Worm (Caenorhabditis elegans): Measurements from ENCODE around the gene pph-4.2.

The pph-4.2 gene

DNA sequence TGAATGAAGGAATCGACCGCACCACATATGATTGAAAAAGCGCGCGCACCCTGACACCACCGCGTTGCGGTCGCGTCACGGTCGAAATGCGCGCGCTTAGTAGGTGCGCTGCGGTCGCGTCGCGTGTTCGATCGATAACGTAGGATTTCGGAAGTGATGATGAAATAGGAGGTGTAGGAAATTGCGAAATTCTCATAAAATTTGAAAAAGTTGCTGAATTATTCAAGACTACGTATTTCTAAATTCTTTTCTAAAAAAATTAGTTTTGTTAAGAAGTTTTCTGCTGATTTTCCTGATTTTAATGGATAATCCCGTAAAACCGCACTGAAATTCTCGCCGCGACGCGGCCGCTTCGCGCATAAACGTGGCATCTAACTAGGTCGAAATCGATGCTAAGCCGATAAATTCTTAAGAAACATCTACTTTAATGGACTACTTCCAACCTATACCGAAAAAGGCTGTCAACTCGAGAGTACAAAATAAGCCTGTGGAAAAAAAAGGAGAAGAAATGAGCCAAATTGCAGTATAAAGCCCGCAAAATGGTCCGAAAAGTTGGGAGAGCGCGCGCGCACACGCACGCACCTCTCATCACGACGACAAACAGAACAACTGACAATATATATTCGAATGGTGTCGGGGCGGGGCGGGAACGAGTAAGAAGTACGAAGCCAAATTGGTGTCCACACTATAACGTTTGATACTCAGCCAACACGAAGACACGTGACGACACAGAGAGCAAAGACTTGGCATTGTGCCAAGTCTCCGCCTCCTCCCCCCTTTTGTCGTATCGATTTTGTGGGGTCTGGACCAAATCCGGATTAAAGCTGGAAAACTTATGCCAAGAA lies 8.4 kb downstream of the pph-4.2 start, which contains the start of gene his-72 (continued):
- TF ChIP-seq ztf-7 (tag; optimal IDR thresholded peaks at IDR 0.05) = no peak
- TF ChIP-seq nhr-77 (tag; optimal IDR thresholded peaks at IDR 0.05) = no peak
- no peak for TF ChIP-seq vab-7 (GFP tag; IDR thresholded peaks at IDR 0.05)
- 0 out of 2 replicates have a peak, but pooled peaks have one; percentile 19 for TF ChIP-seq mdt-29 (GFP tag; IDR thresholded peaks at IDR 0.05)
- no peak for TF ChIP-seq fos-1 (tag; optimal IDR thresholded peaks at IDR 0.05)
- TF ChIP-seq F49E8.2 (tag; optimal IDR thresholded peaks at IDR 0.05; ENCODE audit: borderline replicate concordance) = no peak
- TF ChIP-seq lsy-2 (tag; optimal IDR thresholded peaks at IDR 0.05) = peak in 1 of 2 experiments; percentile 59
- no peak for TF ChIP-seq lim-7 (GFP tag; IDR thresholded peaks at IDR 0.05)
- TF ChIP-seq T26A8.4 (GFP tag; IDR thresholded peaks at IDR 0.05) = peak; percentile 40; the same call in 1 of the 2 replicates
- TF ChIP-seq ces-1 (GFP tag; optimal IDR thresholded peaks at IDR 0.05) = no peak
- TF ChIP-seq hmg-1.1 (GFP tag; IDR thresholded peaks at IDR 0.05) = peak; percentile 46; the same call in 1 of the 2 replicates
- no peak for TF ChIP-seq zfp-2 (tag; optimal IDR thresholded peaks at IDR 0.05)
- no peak for TF ChIP-seq zip-2 (tag; optimal IDR thresholded peaks at IDR 0.05)
- no peak for TF ChIP-seq zfp-3 (GFP tag; conservative IDR thresholded peaks at IDR 0.05)
- no peak for TF ChIP-seq F10B5.3 (tag; optimal IDR thresholded peaks at IDR 0.05)
- TF ChIP-seq tra-1 (GFP tag; IDR thresholded peaks at IDR 0.05) = no peak
- TF ChIP-seq ceh-44 (GFP tag; IDR thresholded peaks at IDR 0.05) = no peak
- TF ChIP-seq Y48G9A.11 (GFP tag; IDR thresholded peaks at IDR 0.05) = no peak

DNA sequence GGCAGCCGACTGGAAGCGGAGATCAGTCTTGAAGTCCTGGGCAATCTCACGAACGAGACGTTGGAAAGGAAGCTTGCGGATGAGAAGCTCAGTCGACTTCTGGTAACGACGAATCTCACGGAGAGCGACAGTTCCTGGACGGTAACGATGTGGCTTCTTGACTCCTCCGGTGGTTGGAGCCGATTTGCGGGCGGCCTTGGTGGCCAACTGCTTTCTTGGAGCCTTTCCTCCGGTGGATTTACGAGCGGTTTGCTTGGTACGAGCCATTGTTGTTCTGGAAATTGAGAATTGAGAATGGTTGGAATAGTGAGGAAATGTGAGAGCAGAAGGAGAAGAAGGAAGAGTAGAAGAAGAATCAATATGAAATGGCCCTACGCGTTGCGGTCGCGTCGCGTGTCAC lies 9.2 kb downstream of the pph-4.2 start:
- TF ChIP-seq mes-2 (tag; optimal IDR thresholded peaks at IDR 0.05; ENCODE audit: poor library complexity, severe bottlenecking) (peak; percentile 18), nhr-10 (tag; optimal IDR thresholded peaks at IDR 0.05) (no peak), set-16 (GFP tag; IDR thresholded peaks at IDR 0.05) (peak; percentile 60), Y105C5A.15 (GFP tag; IDR thresholded peaks at IDR 0.05) (no peak)

DNA sequence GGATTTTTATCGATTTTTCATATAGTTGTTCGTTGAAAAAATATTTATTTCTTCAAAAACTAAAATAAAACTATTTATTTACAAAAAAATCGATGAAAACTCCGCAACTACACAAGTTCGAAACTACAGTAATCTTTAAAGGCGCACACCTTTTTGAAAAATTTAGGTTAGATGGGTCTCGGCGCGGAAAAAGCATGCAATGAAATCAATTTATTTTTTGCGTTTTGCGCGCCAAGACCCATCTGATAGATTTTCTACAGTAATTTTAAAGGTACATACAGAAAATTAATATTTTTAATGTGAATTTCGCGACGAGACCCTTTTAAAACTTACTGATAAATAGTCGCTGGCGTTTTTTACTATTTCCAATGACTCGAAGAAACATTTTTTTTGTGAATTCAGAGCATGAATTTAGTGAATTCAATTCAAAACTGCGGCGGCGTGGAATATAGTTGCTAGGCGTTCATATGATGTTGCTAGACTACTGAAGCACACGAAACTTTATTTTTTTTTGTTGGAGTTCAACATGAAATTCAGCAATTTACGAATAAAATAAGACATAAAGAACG lies 10.0 kb downstream of the pph-4.2 start, which contains the start of gene Y75B8A.33:
Y75B8A.33 (minus strand) TSS at position 385 of the 569 bp plus-strand sequence.
- TF ChIP-seq Y48G9A.11 (GFP tag; IDR thresholded peaks at IDR 0.05) (peak; percentile 38; the same call in 1 of the 2 replicates), ama-1 (optimal IDR thresholded peaks at IDR 0.05) (peak; percentile 4), daf-16 (GFP tag; optimal IDR thresholded peaks at IDR 0.05) (no peak), daf-16 (tag; optimal IDR thresholded peaks at IDR 0.05) (peak; percentile 19), mxl-3 (GFP tag; optimal IDR thresholded peaks at IDR 0.05) (no peak), lsy-2 (tag; optimal IDR thresholded peaks at IDR 0.05) (peak in 1 of 2 experiments; percentile 32), lin-15B (tag; optimal IDR thresholded peaks at IDR 0.05) (no peak), aha-1 (tag) (peak; percentile 91), dve-1 (tag; optimal IDR thresholded peaks at IDR 0.05; ENCODE audit: insufficient read depth) (peak; percentile 32)

DNA sequence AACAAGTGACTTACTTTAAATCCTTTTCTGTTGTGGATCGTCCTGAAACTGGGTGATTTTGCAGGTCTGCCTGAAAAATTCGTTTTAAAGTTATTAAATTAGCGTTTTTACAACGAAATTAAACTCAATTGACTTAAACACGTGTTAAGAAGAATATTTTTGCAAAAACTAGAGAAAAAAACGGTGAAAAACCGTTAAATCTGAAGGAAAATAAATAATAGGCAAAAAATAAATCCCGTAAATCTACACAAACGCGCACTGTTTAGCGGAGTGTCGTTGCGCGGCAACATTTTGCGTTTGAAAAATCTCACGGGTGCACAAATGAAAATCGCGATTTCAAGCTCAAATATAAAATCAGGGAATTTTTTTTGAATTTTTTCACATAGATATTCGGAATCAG lies 13.5 kb downstream of the pph-4.2 start:
- TF ChIP-seq Y48G9A.11 (GFP tag; IDR thresholded peaks at IDR 0.05) = peak; percentile 83

DNA sequence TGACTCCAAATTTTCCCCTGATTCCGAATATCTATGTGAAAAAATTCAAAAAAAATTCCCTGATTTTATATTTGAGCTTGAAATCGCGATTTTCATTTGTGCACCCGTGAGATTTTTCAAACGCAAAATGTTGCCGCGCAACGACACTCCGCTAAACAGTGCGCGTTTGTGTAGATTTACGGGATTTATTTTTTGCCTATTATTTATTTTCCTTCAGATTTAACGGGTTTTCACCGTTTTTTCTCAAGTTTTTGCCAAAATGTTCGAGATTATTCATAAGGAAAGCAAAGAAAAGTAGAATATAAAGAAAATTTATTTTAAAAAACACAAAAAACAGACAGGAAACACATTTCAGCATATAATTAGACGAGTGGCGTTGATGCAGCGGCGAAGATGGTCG lies 14.1 kb downstream of the pph-4.2 start:
- peak; percentile 79 for TF ChIP-seq Y48G9A.11 (GFP tag; IDR thresholded peaks at IDR 0.05)

DNA sequence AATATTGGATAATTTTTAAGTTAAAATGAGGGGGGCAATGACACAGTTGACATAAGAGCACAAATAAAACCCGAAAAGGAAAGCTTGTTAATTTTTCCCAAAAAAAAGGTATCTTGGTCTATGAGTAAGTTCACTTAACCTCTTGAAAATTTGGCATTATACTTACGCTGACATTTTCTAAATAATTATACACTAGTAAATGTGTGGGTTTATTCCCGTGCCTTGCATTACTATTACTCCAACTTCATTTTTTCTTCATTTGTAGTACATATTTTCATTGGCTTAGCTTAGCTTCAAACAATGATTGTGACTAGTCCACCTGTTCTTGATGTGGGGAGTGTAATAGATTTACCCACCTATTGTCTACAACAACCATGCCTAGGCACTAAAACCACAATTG lies 17.8 kb downstream of the pph-4.2 start, which contains the start of gene Y75B8A.34:
Y75B8A.34 (plus strand) TSS at position 301 of the 400 bp plus-strand sequence.
- TF ChIP-seq T26A8.4 (GFP tag; IDR thresholded peaks at IDR 0.05) (no peak), nhr-111 (GFP tag; optimal IDR thresholded peaks at IDR 0.05) (no peak), unc-39 (tag; optimal IDR thresholded peaks at IDR 0.05) (no peak), ctbp-1 (GFP tag; IDR thresholded peaks at IDR 0.05) (no peak), egl-27 (tag; optimal IDR thresholded peaks at IDR 0.05) (no peak), R02D3.7 (tag; optimal IDR thresholded peaks at IDR 0.05) (no peak), nhr-6 (tag; optimal IDR thresholded peaks at IDR 0.05) (no peak), ceh-44 (GFP tag; IDR thresholded peaks at IDR 0.05) (no peak), nhr-25 (tag; optimal IDR thresholded peaks at IDR 0.05; ENCODE audit: borderline replicate concordance, insufficient read depth) (no peak), nhr-28 (tag; optimal IDR thresholded peaks at IDR 0.05) (no peak), vab-7 (GFP tag; IDR thresholded peaks at IDR 0.05) (no peak), php-3 (GFP tag; IDR thresholded peaks at IDR 0.05) (no peak), nhr-11 (tag; optimal IDR thresholded peaks at IDR 0.05) (no peak), skn-1 (tag; optimal IDR thresholded peaks at IDR 0.05) (no peak), duxl-1 (tag; optimal IDR thresholded peaks at IDR 0.05; ENCODE audit: poor library complexity) (no peak)

Data from whole organism, L4 larva.